Fruit fly (Drosophila melanogaster): ENCODE results near the gene CG10013.

dm6 chr3R:12288580-12289299 lies 34.6 kb upstream of the CG10013 start:
- no peak for TF ChIP-seq toe (GFP tag; optimal IDR thresholded peaks at IDR 0.05)
- TF ChIP-seq Crg-1 (GFP tag; optimal IDR thresholded peaks at IDR 0.05): no peak
- TF ChIP-seq CG33017 (tag; optimal IDR thresholded peaks at IDR 0.05): no peak
- no peak for TF ChIP-seq bab1 (GFP tag; optimal IDR thresholded peaks at IDR 0.05)
- no peak for TF ChIP-seq cnc (optimal IDR thresholded peaks at IDR 0.05)
- TF ChIP-seq CG11617 (GFP tag; optimal IDR thresholded peaks at IDR 0.05): no peak
- TF ChIP-seq kay (GFP tag; ENCODE audit: borderline replicate concordance): no peak
- no peak for TF ChIP-seq CG14711 (tag; optimal IDR thresholded peaks at IDR 0.05)
- no peak for TF ChIP-seq CG7101 (tag; optimal IDR thresholded peaks at IDR 0.05)
- no peak for TF ChIP-seq CG5204 (GFP tag; optimal IDR thresholded peaks at IDR 0.05)
